Fruit fly (Drosophila melanogaster) whole organism, prepupa: ENCODE results near the gene CG42504.

Experiments used
- CG11294 ChIP-seq: fragments of 200-800 bp; sonication (Bioruptor generic); IDR thresholded peaks from 2 replicates; pipeline ENCODE4 v1.3.6; 2022; ENCODE audit warnings: missing biosample characterization, missing genetic modification characterization
- CG11762 ChIP-seq: fragments of 200-800 bp; sonication (Bioruptor generic); optimal IDR thresholded peaks from 3 replicates; lab custom pipeline; 2016; ENCODE audit warnings: missing biosample characterization, missing genetic modification characterization; ENCODE audit not compliant: insufficient read depth
- CG11902 ChIP-seq: fragments of 200-800 bp; sonication (Bioruptor generic); optimal IDR thresholded peaks from 3 replicates; lab custom pipeline; 2016; ENCODE audit warnings: missing biosample characterization, missing genetic modification characterization
- CG1621 ChIP-seq: fragments of 200-800 bp; sonication (Bioruptor generic); optimal IDR thresholded peaks from 3 replicates; lab custom pipeline; 2018; ENCODE audit warnings: missing biosample characterization, mild to moderate bottlenecking, missing genetic modification characterization
- CG16779 ChIP-seq: fragments of 200-800 bp; sonication (Bioruptor generic); optimal IDR thresholded peaks from 3 replicates; lab custom pipeline; 2017; ENCODE audit warnings: missing biosample characterization, mild to moderate bottlenecking, missing genetic modification characterization
- CG3032 ChIP-seq: fragments of 200-800 bp; optimal IDR thresholded peaks from 2 replicates; lab custom pipeline; 2019; ENCODE audit warnings: missing biosample characterization, mild to moderate bottlenecking, missing genetic modification characterization, moderate library complexity
- CG32006 ChIP-seq: fragments of 200-800 bp; sonication (Bioruptor generic); optimal IDR thresholded peaks from 3 replicates; lab custom pipeline; 2017; ENCODE audit warnings: missing biosample characterization, mild to moderate bottlenecking, missing genetic modification characterization
- CG34406 ChIP-seq: fragments of 200-800 bp; sonication (Bioruptor generic); optimal IDR thresholded peaks from 3 replicates; lab custom pipeline; 2016; ENCODE audit warnings: missing biosample characterization, missing genetic modification characterization
- CG6276 ChIP-seq: fragments of 200-800 bp; sonication (Bioruptor generic); optimal IDR thresholded peaks from 2 replicates; lab custom pipeline; 2017; ENCODE audit warnings: missing biosample characterization, mild to moderate bottlenecking, missing genetic modification characterization
- CG6792 ChIP-seq: fragments of 200-800 bp; sonication (Bioruptor generic); optimal IDR thresholded peaks from 3 replicates; lab custom pipeline; 2016; ENCODE audit warnings: missing biosample characterization, missing genetic modification characterization
- CG6808 ChIP-seq: fragments of 200-800 bp; sonication (Bioruptor generic); optimal IDR thresholded peaks from 3 replicates; lab custom pipeline; 2017; ENCODE audit warnings: missing biosample characterization, missing genetic modification characterization, mild to moderate bottlenecking, moderate library complexity, missing genetic modification reagents
- CG6854 ChIP-seq: fragments of 200-800 bp; sonication (Bioruptor generic); optimal IDR thresholded peaks from 2 replicates; lab custom pipeline; 2017; ENCODE audit warnings: missing biosample characterization, mild to moderate bottlenecking, missing genetic modification characterization
- CG7368 ChIP-seq: fragments of 200-800 bp; sonication (Bioruptor generic); optimal IDR thresholded peaks from 3 replicates; lab custom pipeline; 2016; ENCODE audit warnings: missing biosample characterization, missing genetic modification characterization
- CG8119 ChIP-seq: fragments of 200-800 bp; sonication (Bioruptor generic); IDR thresholded peaks from 3 replicates; pipeline ENCODE4 v1.3.6; 2022; ENCODE audit warnings: missing biosample characterization, missing genetic modification characterization
- CG8319 ChIP-seq: fragments of 200-800 bp; sonication (Bioruptor generic); optimal IDR thresholded peaks from 3 replicates; lab custom pipeline; 2016; ENCODE audit warnings: missing biosample characterization, missing genetic modification characterization
- CG8632 ChIP-seq: fragments of 200-800 bp; sonication (Bioruptor generic); optimal IDR thresholded peaks from 3 replicates; lab custom pipeline; 2016; ENCODE audit warnings: missing biosample characterization, missing genetic modification characterization
- CG9139 ChIP-seq: fragments of 200-800 bp; sonication (Bioruptor generic); optimal IDR thresholded peaks from 3 replicates; lab custom pipeline; 2017; ENCODE audit warnings: missing biosample characterization, mild to moderate bottlenecking, missing genetic modification characterization
- Eip78C ChIP-seq: fragments of 200-800 bp; sonication (Bioruptor generic); peaks from one replicate; lab custom pipeline; 2016; ENCODE audit warnings: missing biosample characterization, missing genetic modification characterization
- Eip93F ChIP-seq: fragments of 200-800 bp; sonication (Bioruptor generic); optimal IDR thresholded peaks from 2 replicates; lab custom pipeline; 2016; ENCODE audit warnings: missing biosample characterization, mild to moderate bottlenecking, missing genetic modification characterization
- Ets21C ChIP-seq: fragments of 200-800 bp; sonication (Bioruptor generic); optimal IDR thresholded peaks from 3 replicates; lab custom pipeline; 2016; ENCODE audit warnings: missing biosample characterization, missing genetic modification characterization
- Ets96B ChIP-seq: fragments of 200-800 bp; optimal IDR thresholded peaks from 2 replicates; lab custom pipeline; 2019; ENCODE audit warnings: missing biosample characterization, mild to moderate bottlenecking, missing genetic modification characterization, moderate library complexity
- Gug ChIP-seq: fragments of 200-800 bp; sonication (Bioruptor generic); IDR thresholded peaks from 2 replicates; pipeline ENCODE4 v1.3.6; 2022; ENCODE audit warnings: missing biosample characterization, missing genetic modification characterization
- Hr38 ChIP-seq: sonication (Bioruptor generic); optimal IDR thresholded peaks from 2 replicates; lab custom pipeline; 2016; ENCODE audit warnings: missing biosample characterization, missing genetic modification characterization
- Hr39 ChIP-seq: fragments of 200-800 bp; sonication (Bioruptor generic); optimal IDR thresholded peaks from 2 replicates; lab custom pipeline; 2016; ENCODE audit warnings: missing biosample characterization, missing genetic modification characterization
- Hr4 ChIP-seq: fragments of 200-800 bp; sonication (Bioruptor generic); optimal IDR thresholded peaks from 3 replicates; lab custom pipeline; 2016; ENCODE audit warnings: missing biosample characterization, missing genetic modification characterization
- OdsH ChIP-seq: fragments of 200-800 bp; sonication (Bioruptor generic); optimal IDR thresholded peaks from 3 replicates; lab custom pipeline; 2016; ENCODE audit warnings: missing biosample characterization, missing genetic modification characterization
- Smox ChIP-seq: fragments of 200-800 bp; sonication (Bioruptor generic); optimal IDR thresholded peaks from 3 replicates; lab custom pipeline; 2016; ENCODE audit warnings: missing biosample characterization, missing genetic modification characterization
- Sox102F ChIP-seq: fragments of 200-800 bp; sonication (Bioruptor generic); optimal IDR thresholded peaks from 2 replicates; lab custom pipeline; 2016; ENCODE audit warnings: missing biosample characterization, mild to moderate bottlenecking, missing genetic modification characterization
- Sox14 ChIP-seq: fragments of 200-800 bp; sonication (Bioruptor generic); optimal IDR thresholded peaks from 3 replicates; lab custom pipeline; 2016; ENCODE audit warnings: missing biosample characterization, missing genetic modification characterization
- acj6 ChIP-seq: fragments of 200-800 bp; sonication (Bioruptor generic); optimal IDR thresholded peaks from 3 replicates; lab custom pipeline; 2016; ENCODE audit warnings: missing biosample characterization, missing genetic modification characterization
- cyc ChIP-seq: fragments of 200-800 bp; sonication (Bioruptor generic); optimal IDR thresholded peaks from 3 replicates; lab custom pipeline; 2016; ENCODE audit warnings: missing biosample characterization, missing genetic modification characterization
- dac ChIP-seq: fragments of 200-800 bp; sonication (Bioruptor generic); optimal IDR thresholded peaks from 2 replicates; lab custom pipeline; 2017; ENCODE audit warnings: missing biosample characterization, mild to moderate bottlenecking, missing genetic modification characterization
- dsx ChIP-seq: fragments of 200-800 bp; optimal IDR thresholded peaks from 3 replicates; lab custom pipeline; 2019; ENCODE audit warnings: missing biosample characterization, mild to moderate bottlenecking, missing genetic modification characterization, moderate library complexity; ENCODE audit not compliant: poor library complexity, severe bottlenecking
- eg ChIP-seq: fragments of 200-800 bp; sonication (Bioruptor generic); IDR thresholded peaks from 3 replicates; pipeline ENCODE4 v1.3.6; 2022; ENCODE audit warnings: missing biosample characterization, missing genetic modification characterization
- esn ChIP-seq: fragments of 200-800 bp; sonication (Bioruptor generic); optimal IDR thresholded peaks from 2 replicates; lab custom pipeline; 2016; ENCODE audit warnings: missing biosample characterization, mild to moderate bottlenecking, missing genetic modification characterization, moderate library complexity
- fd85E ChIP-seq: fragments of 200-800 bp; sonication (Bioruptor generic); optimal IDR thresholded peaks from 3 replicates; lab custom pipeline; 2016; ENCODE audit warnings: missing biosample characterization, missing genetic modification characterization
- lz ChIP-seq: fragments of 200-800 bp; sonication (Bioruptor generic); optimal IDR thresholded peaks from 3 replicates; lab custom pipeline; 2016; ENCODE audit warnings: missing biosample characterization, missing genetic modification characterization
- net ChIP-seq: fragments of 200-800 bp; sonication (Bioruptor generic); optimal IDR thresholded peaks from 3 replicates; lab custom pipeline; 2016; ENCODE audit warnings: missing biosample characterization, missing genetic modification characterization
- pdm3 ChIP-seq: fragments of 200-800 bp; sonication (Bioruptor generic); optimal IDR thresholded peaks from 3 replicates; lab custom pipeline; 2016; ENCODE audit warnings: missing biosample characterization, missing genetic modification characterization
- salr ChIP-seq, 2 experiments: fragments of 200-800 bp; sonication (Bioruptor generic); optimal IDR thresholded peaks; 3 replicates each; lab custom pipeline; 2016 to 2018; ENCODE audit warnings: missing biosample characterization in 2 of 2, missing genetic modification characterization in 2 of 2, mild to moderate bottlenecking in 1 of 2
- spab ChIP-seq: fragments of 200-800 bp; sonication (Bioruptor generic); optimal IDR thresholded peaks from 2 replicates; lab custom pipeline; 2017; ENCODE audit warnings: missing biosample characterization, mild to moderate bottlenecking, missing genetic modification characterization, missing genetic modification reagents
- ss ChIP-seq, 2 experiments: fragments of 200-800 bp; sonication (Bioruptor generic); optimal IDR thresholded peaks; 2 replicates in 1 of 2; 3 replicates in 1 of 2; lab custom pipeline; 2017 to 2018; ENCODE audit warnings: mild to moderate bottlenecking in 2 of 2, missing biosample characterization in 2 of 2, missing genetic modification characterization in 2 of 2, moderate library complexity in 1 of 2
- svp ChIP-seq: fragments of 200-800 bp; sonication (Bioruptor generic); peaks from one replicate; lab custom pipeline; 2016; ENCODE audit warnings: missing biosample characterization, missing genetic modification characterization
- topi ChIP-seq: fragments of 200-800 bp; sonication (Bioruptor generic); optimal IDR thresholded peaks from 3 replicates; lab custom pipeline; 2016; ENCODE audit warnings: missing biosample characterization, missing genetic modification characterization
- vri ChIP-seq: fragments of 200-800 bp; sonication (Bioruptor generic); optimal IDR thresholded peaks from 3 replicates; lab custom pipeline; 2016; ENCODE audit warnings: missing biosample characterization, mild to moderate bottlenecking, missing genetic modification characterization

The CG42504 gene

dm6 chr3R:11982547-11982946 is 49.0 kb downstream of the CG42504 start:
- peak; percentile 53 for TF ChIP-seq Eip93F (GFP tag; lab: Kevin White, UChicago)
- TF ChIP-seq fd85E (GFP tag; lab: Kevin White, UChicago) = no peak

dm6 chr3R:11981962-11982361 is 49.6 kb downstream of the CG42504 start, which contains the start of gene CG12224:
Gene CG12224, minus strand, starts transcription at chr3R:11982062.
- TF ChIP-seq Gug (GFP tag; lab: Robert Waterston, UW) = no peak
- no peak for TF ChIP-seq CG9139 (GFP tag; lab: Kevin White, UChicago)
- no peak for TF ChIP-seq CG34406 (GFP tag; lab: Kevin White, UChicago)
- no peak for TF ChIP-seq CG6792 (GFP tag; lab: Kevin White, UChicago)
- no peak for TF ChIP-seq topi (GFP tag; lab: Kevin White, UChicago)
- no peak for TF ChIP-seq CG8119
- no peak for TF ChIP-seq Hr39 (GFP tag; lab: Kevin White, UChicago)
- TF ChIP-seq CG7368 (GFP tag; lab: Kevin White, UChicago) = no peak
- no peak for TF ChIP-seq Smox (GFP tag; lab: Kevin White, UChicago)
- TF ChIP-seq CG16779 = no peak
- TF ChIP-seq esn (GFP tag; lab: Kevin White, UChicago) = no peak
- TF ChIP-seq spab = no peak
- TF ChIP-seq dac (GFP tag; lab: Kevin White, UChicago) = no peak
- no peak for TF ChIP-seq svp (GFP tag; lab: Kevin White, UChicago)
- no peak for TF ChIP-seq CG11902 (GFP tag; lab: Kevin White, UChicago)

dm6 chr3R:11979879-11980571 is 51.5 kb downstream of the CG42504 start, which contains the start of gene CG18547:
Gene CG18547, minus strand, starts transcription at chr3R:11980390.
- TF ChIP-seq CG11902 (GFP tag; lab: Kevin White, UChicago) (no peak), vri (GFP tag; lab: Kevin White, UChicago) (peak; percentile 14), topi (GFP tag; lab: Kevin White, UChicago) (peak; percentile 54), OdsH (GFP tag; lab: Kevin White, UChicago) (peak; percentile 48), Sox14 (GFP tag; lab: Kevin White, UChicago) (peak; percentile 50), Sox102F (GFP tag; lab: Kevin White, UChicago) (peak; percentile 64), Eip78C (peak; percentile 84), svp (GFP tag; lab: Kevin White, UChicago) (peak; percentile 82), cyc (GFP tag; lab: Kevin White, UChicago) (peak; percentile 49), salr (GFP tag; optimal IDR thresholded peaks at IDR 0.05; lab: Kevin White, UChicago) (no peak), Ets96B (tag; lab: Kevin White, UChicago) (peak; percentile 59), Hr4 (GFP tag; lab: Kevin White, UChicago) (peak; percentile 26), CG8119 (0 out of 3 replicates have a peak, but pooled peaks have one; percentile 40), CG8319 (no peak), Smox (GFP tag; lab: Kevin White, UChicago) (peak; percentile 41), lz (peak; percentile 57), CG3032 (tag; lab: Kevin White, UChicago) (peak; percentile 40), CG1621 (tag; lab: Kevin White, UChicago) (peak; percentile 59), eg (GFP tag; lab: Robert Waterston, UW) (no peak), ss (GFP tag; optimal IDR thresholded peaks at IDR 0.05; lab: Kevin White, UChicago) (peak in 1 of 2 experiments; percentile 21), CG11294 (GFP tag; lab: Robert Waterston, UW) (no peak), dsx (peak; percentile 24), CG32006 (GFP tag; lab: Kevin White, UChicago) (peak; percentile 25), Hr38 (no peak), Eip93F (GFP tag; lab: Kevin White, UChicago) (no peak), acj6 (GFP tag; lab: Kevin White, UChicago) (peak; percentile 51), spab (no peak), CG6792 (GFP tag; lab: Kevin White, UChicago) (peak; percentile 45), pdm3 (GFP tag; lab: Kevin White, UChicago) (peak; percentile 46), Gug (GFP tag; lab: Robert Waterston, UW) (0 out of 2 replicates have a peak, but pooled peaks have one; percentile 20), CG6854 (no peak), net (GFP tag; lab: Kevin White, UChicago) (peak; percentile 14), CG6276 (GFP tag; lab: Kevin White, UChicago) (no peak), Ets21C (GFP tag; lab: Kevin White, UChicago) (peak; percentile 26), CG9139 (GFP tag; lab: Kevin White, UChicago) (no peak), CG8632 (GFP tag; lab: Kevin White, UChicago) (peak; percentile 46), esn (GFP tag; lab: Kevin White, UChicago) (peak; percentile 46), CG6808 (GFP tag; lab: Kevin White, UChicago) (peak; percentile 5), CG11762 (GFP tag; lab: Kevin White, UChicago) (peak; percentile 32)
